Worm (Caenorhabditis elegans): Measurements from ENCODE around the gene fbxb-14.

DNA sequence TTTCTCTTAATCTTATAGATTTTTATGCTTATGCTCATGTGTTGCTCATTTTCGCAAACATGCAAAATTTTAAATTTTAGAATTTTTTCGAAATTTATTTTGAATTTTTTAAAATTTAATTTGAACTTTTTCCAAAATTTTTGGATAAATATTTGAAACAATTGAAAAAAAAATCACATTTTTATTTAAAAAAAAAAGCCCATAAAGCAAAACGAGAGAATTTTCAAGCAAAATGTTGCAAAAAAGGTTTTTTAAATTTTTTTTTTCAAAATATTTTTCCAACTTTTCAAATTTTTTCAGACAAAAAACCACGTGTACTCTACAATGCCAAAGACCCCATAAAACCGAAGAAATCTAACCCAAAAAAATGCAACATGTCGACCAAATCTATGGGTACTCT lies 26.4 kb downstream of the fbxb-14 start, which contains the start of the genes C09E8.1 and C09E8.6:
- no peak for TF ChIP-seq ets-7 (tag; optimal IDR thresholded peaks at IDR 0.05)
- TF ChIP-seq tbx-11 (GFP tag; IDR thresholded peaks at IDR 0.05): no peak
- TF ChIP-seq ama-1 (optimal IDR thresholded peaks at IDR 0.05): no peak
- no peak for TF ChIP-seq sea-1 (GFP tag; conservative IDR thresholded peaks at IDR 0.05)
- no peak for TF ChIP-seq B0310.2 (tag; optimal IDR thresholded peaks at IDR 0.05)

Data from whole organism, early embryonic.